Fruit fly (Drosophila melanogaster) whole organism, pupa: ENCODE data around the gene Inx5.

Experiments used
- CG10348 ChIP-seq: fragments of 200-800 bp; sonication (Bioruptor generic); IDR thresholded peaks from 2 replicates; pipeline ENCODE4 v1.3.6; 2022; ENCODE audit warnings: missing biosample characterization, missing genetic modification characterization
- CG14655 ChIP-seq: fragments of 200-800 bp; sonication (Bioruptor generic); optimal IDR thresholded peaks from 3 replicates; lab custom pipeline; 2017; ENCODE audit warnings: mild to moderate bottlenecking, missing biosample characterization, missing genetic modification reagents, missing genetic modification characterization
- CG15710 ChIP-seq: fragments of 200-800 bp; sonication (Bioruptor generic); optimal IDR thresholded peaks from 2 replicates; lab custom pipeline; 2018; ENCODE audit warnings: missing biosample characterization, mild to moderate bottlenecking, missing genetic modification characterization, moderate library complexity
- CG32121 ChIP-seq: fragments of 200-800 bp; sonication (Bioruptor generic); IDR thresholded peaks from 2 replicates; pipeline ENCODE4 v1.3.6; 2022; ENCODE audit warnings: missing biosample characterization, missing genetic modification characterization
- CG34367 ChIP-seq: fragments of 200-800 bp; sonication (Bioruptor generic); optimal IDR thresholded peaks from 2 replicates; lab custom pipeline; 2018; ENCODE audit warnings: missing biosample characterization, mild to moderate bottlenecking, missing genetic modification characterization
- CG8159 ChIP-seq: fragments of 200-800 bp; sonication (Bioruptor generic); optimal IDR thresholded peaks from 3 replicates; lab custom pipeline; 2018; ENCODE audit warnings: missing biosample characterization, mild to moderate bottlenecking, missing genetic modification characterization, moderate library complexity
- CG9948 ChIP-seq: fragments of 200-800 bp; sonication (Bioruptor generic); optimal IDR thresholded peaks from 2 replicates; lab custom pipeline; 2018; ENCODE audit warnings: missing biosample characterization, mild to moderate bottlenecking, missing genetic modification characterization, moderate library complexity
- Ets98B ChIP-seq: fragments of 200-800 bp; sonication (Bioruptor generic); IDR thresholded peaks from 2 replicates; pipeline ENCODE4 v1.3.6; 2022; ENCODE audit warnings: missing biosample characterization, missing genetic modification characterization
- Pif1A ChIP-seq: fragments of 200-800 bp; sonication (Bioruptor generic); optimal IDR thresholded peaks from 3 replicates; lab custom pipeline; 2016; ENCODE audit warnings: missing biosample characterization, missing genetic modification characterization
- Pif1B ChIP-seq: fragments of 200-800 bp; sonication (Bioruptor generic); optimal IDR thresholded peaks from 3 replicates; lab custom pipeline; 2016; ENCODE audit warnings: missing biosample characterization, missing genetic modification characterization
- Snoo ChIP-seq: fragments of 200-800 bp; sonication (Bioruptor generic); optimal IDR thresholded peaks from 3 replicates; lab custom pipeline; 2017; ENCODE audit warnings: missing biosample characterization, mild to moderate bottlenecking, missing genetic modification characterization, inconsistent platforms
- fd96Ca ChIP-seq: fragments of 200-800 bp; sonication (Bioruptor generic); IDR thresholded peaks from 3 replicates; pipeline ENCODE4 v1.3.6; 2022; ENCODE audit warnings: missing biosample characterization, missing genetic modification characterization

- TF ChIP-seq CG15710 (no peak), CG8159 (tag; lab: Kevin White, UChicago) (no peak), Snoo (tag; lab: Kevin White, UChicago) (no peak), CG10348 (GFP tag; lab: Robert Waterston, UW) (no peak), fd96Ca (GFP tag; lab: Robert Waterston, UW) (peak; percentile 56; the same call in 2 of the 3 replicates), CG14655 (no peak), CG9948 (tag; lab: Kevin White, UChicago) (no peak), CG34367 (tag; lab: Kevin White, UChicago) (no peak), Ets98B (GFP tag; lab: Robert Waterston, UW) (peak; percentile 46; the same call in 1 of the 2 replicates), Pif1A (GFP tag; lab: Kevin White, UChicago) (no peak), CG32121 (peak; percentile 50), Pif1B (GFP tag; lab: Kevin White, UChicago) (peak; percentile 49)
Observed at dm6 chrX:19153288-19154130, 17.2 kb downstream of the Inx5 start.
